Fruit fly (Drosophila melanogaster) whole organism, adult: ENCODE measurements around the gene CG31157.

ENCODE experiments used
- CG7045 ChIP-seq: fragments of 200-800 bp; sonication (Bioruptor generic); optimal IDR thresholded peaks from 2 replicates; lab custom pipeline; 2017; ENCODE audit warnings: missing biosample characterization, mild to moderate bottlenecking, missing genetic modification characterization
- ovo ChIP-seq: fragments of 200-800 bp; sonication (Bioruptor generic); optimal IDR thresholded peaks from 2 replicates; lab custom pipeline; 2016; ENCODE audit warnings: missing biosample characterization, missing genetic modification characterization

DNA sequence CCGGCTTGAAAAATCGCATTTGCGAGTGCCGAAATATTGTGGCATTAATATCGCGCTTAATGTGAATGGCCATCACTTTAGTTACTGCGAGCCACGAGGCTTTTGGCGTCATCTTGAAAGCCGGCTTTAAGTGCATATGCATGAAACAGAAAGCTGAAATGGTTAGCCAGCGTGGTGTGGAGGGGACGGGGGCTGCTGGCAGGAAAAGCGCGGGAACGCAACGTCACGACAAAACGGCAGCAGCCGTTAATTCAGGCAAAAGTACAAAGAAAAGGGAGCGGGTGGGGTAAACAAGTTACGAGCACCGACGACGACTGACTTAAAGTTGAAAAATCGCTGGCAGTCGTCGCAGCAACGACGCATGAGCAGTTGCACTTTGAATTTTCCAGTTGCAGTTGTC, 32.1 kb upstream of the CG31157 start:
- TF ChIP-seq ovo (GFP tag; lab: Kevin White, UChicago) (no peak), CG7045 (GFP tag; lab: Kevin White, UChicago) (no peak)
